Worm (Caenorhabditis elegans): ENCODE measurements around the gene nas-12.

Gene nas-12

DNA sequence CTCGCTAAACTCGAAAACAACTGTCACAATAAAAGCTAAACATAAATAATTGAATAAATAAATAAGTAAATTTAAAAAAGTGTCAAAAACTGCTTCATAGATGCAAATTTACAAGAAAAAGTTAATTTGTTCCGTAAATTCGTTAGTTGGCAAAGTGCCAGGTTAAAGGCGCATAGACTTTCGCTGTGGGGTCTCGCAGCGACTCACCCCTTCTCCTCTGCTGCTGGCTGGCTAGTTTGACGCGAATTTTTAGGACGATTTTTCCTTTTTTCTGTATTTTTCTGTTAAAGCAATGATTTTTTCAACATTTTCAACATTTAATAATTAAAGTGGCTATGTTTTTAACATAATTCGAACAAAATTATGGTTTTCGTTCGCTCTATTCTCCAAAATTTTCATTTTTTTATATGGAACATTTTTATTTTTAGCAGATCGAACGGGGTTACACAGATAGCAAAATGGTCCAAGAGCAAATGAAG is 47.5 kb upstream of the nas-12 start, which contains the start of gene rack-1:
Gene rack-1 (plus strand): TSS at position 429 of the 479 bp plus-strand sequence.
- no peak for TF ChIP-seq ceh-6 (GFP tag; optimal IDR thresholded peaks at IDR 0.05)
- TF ChIP-seq fax-1 (tag; optimal IDR thresholded peaks at IDR 0.05) = peak; percentile 3
- TF ChIP-seq zip-5 (tag; optimal IDR thresholded peaks at IDR 0.05) = no peak
- peak; percentile 20 for TF ChIP-seq nfya-1 (tag; optimal IDR thresholded peaks at IDR 0.05)
- peak; percentile 66 for TF ChIP-seq unc-42 (tag; optimal IDR thresholded peaks at IDR 0.05)
- no peak for TF ChIP-seq unc-55 (GFP tag; optimal IDR thresholded peaks at IDR 0.05)
- TF ChIP-seq ceh-31 (tag; optimal IDR thresholded peaks at IDR 0.05) = peak; percentile 11
- no peak for TF ChIP-seq ama-1 (optimal IDR thresholded peaks at IDR 0.05)

DNA sequence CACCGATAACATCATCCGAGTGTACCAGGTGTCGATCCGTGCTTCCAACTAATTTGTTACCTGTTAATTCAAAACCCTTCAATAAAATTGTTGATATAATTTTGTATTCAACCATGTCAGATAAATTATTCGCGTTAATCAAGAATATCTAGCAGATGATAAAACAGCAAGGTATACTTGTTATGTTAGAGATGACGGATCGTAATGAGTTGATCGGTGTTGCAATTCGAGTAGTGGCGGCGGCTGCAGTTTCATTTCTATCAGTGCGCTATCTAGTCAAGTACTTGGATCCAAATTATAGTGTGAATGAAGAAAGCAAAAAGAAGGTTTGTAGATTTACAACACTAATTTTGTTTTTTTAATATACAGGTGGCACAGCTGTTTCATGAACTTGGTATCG is 46.0 kb upstream of the nas-12 start, which contains the start of gene mspn-1:
Gene mspn-1 (plus strand): TSS at position 190 of the 400 bp plus-strand sequence.
- TF ChIP-seq Y22D7AL.16 (tag; optimal IDR thresholded peaks at IDR 0.05) (no peak), ref-2 (tag; optimal IDR thresholded peaks at IDR 0.05) (no peak), C08G9.2 (tag; optimal IDR thresholded peaks at IDR 0.05) (no peak), nhr-11 (tag; optimal IDR thresholded peaks at IDR 0.05) (no peak), hlh-8 (tag; optimal IDR thresholded peaks at IDR 0.05) (no peak), K09A11.1 (tag; optimal IDR thresholded peaks at IDR 0.05; ENCODE audit: insufficient read depth) (no peak), pat-9 (tag; optimal IDR thresholded peaks at IDR 0.05) (no peak), unc-42 (tag; optimal IDR thresholded peaks at IDR 0.05) (no peak), ceh-18 (tag; optimal IDR thresholded peaks at IDR 0.05) (no peak), ceh-2 (tag; optimal IDR thresholded peaks at IDR 0.05) (no peak), elt-4 (tag; optimal IDR thresholded peaks at IDR 0.05) (no peak)

DNA sequence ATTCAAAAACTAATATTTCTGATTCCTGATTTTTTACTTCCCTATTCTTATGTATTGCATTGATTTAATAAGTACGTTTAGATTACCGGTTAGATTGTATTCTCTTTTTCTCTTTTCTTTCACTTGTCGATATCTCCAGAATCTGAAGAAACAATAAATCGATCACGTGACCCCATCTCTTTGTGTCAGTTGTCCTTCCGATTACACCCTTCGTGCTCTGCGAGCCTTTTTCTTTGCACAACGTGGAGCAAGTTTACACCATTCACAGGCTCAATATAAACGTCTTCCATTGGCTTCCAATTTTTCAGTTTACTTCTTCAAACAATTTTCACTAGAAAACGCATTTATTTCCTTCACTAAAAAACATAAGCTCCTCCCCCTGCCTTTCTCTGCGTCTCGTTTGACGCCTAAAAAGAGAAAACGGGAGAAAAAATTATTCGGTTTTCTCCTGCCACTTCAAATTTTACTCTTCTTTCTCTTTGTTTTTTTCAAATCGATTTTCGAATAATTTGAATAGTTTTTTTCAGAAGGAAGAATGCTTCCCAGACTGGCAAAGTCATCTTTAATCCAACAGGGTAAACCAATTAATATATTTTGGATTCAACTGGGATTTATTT is 43.6 kb upstream of the nas-12 start, which contains the start of gene gta-1:
Gene gta-1 (plus strand): TSS at position 528 of the 617 bp plus-strand sequence.
- peak; percentile 83 for TF ChIP-seq hlh-30 (tag; optimal IDR thresholded peaks at IDR 0.05; ENCODE audit: insufficient read depth)
- no peak for TF ChIP-seq fkh-10 (GFP tag; optimal IDR thresholded peaks at IDR 0.05)
- peak; percentile 70 for TF ChIP-seq unc-55 (GFP tag; optimal IDR thresholded peaks at IDR 0.05)

DNA sequence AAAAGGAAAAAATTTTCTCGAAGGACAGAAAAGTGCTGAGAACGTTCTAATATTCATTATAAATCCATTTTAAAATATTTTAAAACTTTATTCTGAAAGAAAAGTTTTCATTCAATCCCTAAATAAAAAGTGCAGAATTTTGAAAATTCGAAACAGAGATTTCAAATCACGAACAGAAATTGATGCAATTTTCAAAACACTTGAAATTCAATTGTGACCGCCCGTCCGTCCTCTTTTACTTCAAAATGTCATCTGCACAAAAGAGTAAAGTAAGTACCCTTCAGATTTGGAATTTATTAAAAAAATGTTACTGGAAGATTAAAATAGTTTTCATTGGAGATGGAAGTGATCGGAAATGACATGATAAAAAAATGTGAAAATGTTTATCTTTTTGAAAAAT is 35.3 kb upstream of the nas-12 start:
- TF ChIP-seq lin-11 (tag; optimal IDR thresholded peaks at IDR 0.05) = no peak
- TF ChIP-seq pat-9 (tag; optimal IDR thresholded peaks at IDR 0.05) = no peak
- TF ChIP-seq unc-42 (tag; optimal IDR thresholded peaks at IDR 0.05) = peak; percentile 34

DNA sequence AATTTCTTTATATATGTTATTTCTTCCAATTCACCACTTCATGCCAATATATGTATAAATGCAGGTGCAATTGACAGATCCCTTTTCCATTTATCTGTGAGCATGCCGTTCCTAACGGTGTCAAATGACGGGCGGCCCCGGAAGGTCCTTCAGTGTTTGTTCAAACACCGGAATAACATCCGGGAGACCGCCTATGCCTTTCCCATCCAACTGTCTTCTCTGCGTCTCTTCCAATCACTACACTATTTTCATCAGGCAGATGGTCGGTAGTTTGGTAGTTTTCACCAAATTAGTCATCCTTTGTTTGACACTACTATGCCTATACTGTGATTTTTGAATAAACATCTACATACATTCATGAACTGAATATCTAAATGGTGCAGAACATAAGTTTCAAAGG is 33.2 kb upstream of the nas-12 start:
- TF ChIP-seq ceh-24 (tag; optimal IDR thresholded peaks at IDR 0.05) (no peak), ceh-34 (tag; optimal IDR thresholded peaks at IDR 0.05) (peak; percentile 52)

DNA sequence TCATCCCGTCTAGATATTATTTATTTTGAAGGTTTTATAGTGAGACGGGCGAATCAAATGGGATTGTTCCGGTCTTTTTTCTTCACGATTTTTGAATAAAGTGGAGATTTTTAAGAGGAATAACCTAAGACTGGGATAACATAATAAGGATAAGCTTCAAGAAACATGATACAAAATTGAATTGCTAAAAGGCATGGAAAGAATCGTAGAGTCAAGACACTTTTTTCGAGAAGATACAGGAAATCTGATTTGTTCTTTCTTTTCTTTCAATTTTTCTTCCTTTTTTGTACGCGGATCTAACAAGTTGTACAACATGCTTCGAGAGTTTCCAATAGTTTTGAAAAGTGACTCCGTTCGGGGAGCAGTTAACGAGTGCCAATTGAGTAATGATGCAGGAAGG is 32.3 kb upstream of the nas-12 start:
- no peak for TF ChIP-seq hlh-15 (tag; optimal IDR thresholded peaks at IDR 0.05)
- TF ChIP-seq unc-42 (tag; optimal IDR thresholded peaks at IDR 0.05) = peak; percentile 82
- no peak for TF ChIP-seq nhr-11 (tag; optimal IDR thresholded peaks at IDR 0.05)
- no peak for TF ChIP-seq unc-3 (GFP tag; conservative IDR thresholded peaks at IDR 0.05)
- TF ChIP-seq unc-3 (tag; optimal IDR thresholded peaks at IDR 0.05) = no peak
- TF ChIP-seq T23F11.4 (GFP tag; optimal IDR thresholded peaks at IDR 0.05) = no peak

DNA sequence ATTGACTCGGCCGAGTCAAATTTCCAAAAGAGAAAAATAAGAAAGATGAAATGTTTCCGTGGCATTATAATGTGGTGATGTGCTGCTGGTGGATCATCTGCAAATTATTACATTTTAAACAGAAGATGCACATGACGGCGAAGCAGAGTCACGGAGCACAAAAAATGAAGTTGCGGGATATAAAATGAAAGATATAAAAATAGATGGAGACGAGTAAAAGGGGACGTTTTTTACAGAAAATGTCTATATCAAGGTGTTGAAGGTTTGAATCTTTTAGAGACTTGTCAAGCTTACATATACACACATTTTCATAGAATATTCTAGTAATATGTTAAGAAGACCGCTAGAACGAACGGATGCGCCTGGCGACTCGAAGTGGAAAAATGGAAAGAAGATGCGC is 29.5 kb upstream of the nas-12 start, which contains the start of gene ptrg-1:
Gene ptrg-1 (minus strand): TSS at position 101 of the 400 bp plus-strand sequence.
- no peak for TF ChIP-seq pros-1 (tag; optimal IDR thresholded peaks at IDR 0.05)
- TF ChIP-seq ceh-14 (tag; optimal IDR thresholded peaks at IDR 0.05) = no peak
- TF ChIP-seq pha-4 (tag; optimal IDR thresholded peaks at IDR 0.05) = no peak
- no peak for TF ChIP-seq K09A11.1 (tag; optimal IDR thresholded peaks at IDR 0.05; ENCODE audit: insufficient read depth)

Data from whole organism, late embryonic.